Fruit fly (Drosophila melanogaster) whole organism, embryonic: Measurements from ENCODE around the gene swa.
A peak's percentile ranks its signal among the peaks of the same experiment; 100 is the strongest.

Source experiments
- CG10274 ChIP-seq: fragments of 200-800 bp; sonication (Bioruptor generic); optimal IDR thresholded peaks from 3 replicates; lab custom pipeline; 2017; ENCODE audit warnings: missing biosample characterization, mild to moderate bottlenecking, missing genetic modification characterization
- CG10543 ChIP-seq: fragments of 200-800 bp; sonication (Bioruptor generic); optimal IDR thresholded peaks from 3 replicates; lab custom pipeline; 2017; ENCODE audit warnings: missing biosample characterization, mild to moderate bottlenecking, missing genetic modification characterization, moderate library complexity
- CG11085 ChIP-seq: fragments of 200-800 bp; sonication (Bioruptor generic); IDR thresholded peaks from 2 replicates; pipeline ENCODE4 v1.3.6; 2022; ENCODE audit warnings: missing biosample characterization, missing genetic modification characterization
- CG11247 ChIP-seq: fragments of 200-800 bp; sonication (Bioruptor generic); IDR thresholded peaks from 2 replicates; pipeline ENCODE4 v1.3.6; 2022; ENCODE audit warnings: missing biosample characterization, missing genetic modification characterization
- CG11398 ChIP-seq: fragments of 200-800 bp; sonication (Bioruptor generic); optimal IDR thresholded peaks from 2 replicates; lab custom pipeline; 2016; ENCODE audit warnings: missing biosample characterization, missing genetic modification characterization
- CG11723 ChIP-seq: fragments of 200-800 bp; sonication (Bioruptor generic); optimal IDR thresholded peaks from 2 replicates; lab custom pipeline; 2017; ENCODE audit warnings: missing biosample characterization, mild to moderate bottlenecking, missing genetic modification characterization
- CG12155 ChIP-seq: fragments of 200-800 bp; sonication (Bioruptor generic); optimal IDR thresholded peaks from 3 replicates; lab custom pipeline; 2016; ENCODE audit warnings: missing biosample characterization, missing genetic modification characterization
- CG14441 ChIP-seq: fragments of 200-800 bp; sonication (Bioruptor generic); IDR thresholded peaks from 2 replicates; pipeline ENCODE4 v1.3.6; 2022; ENCODE audit warnings: missing biosample characterization, missing genetic modification characterization
- CG15011 ChIP-seq: fragments of 200-800 bp; sonication (Bioruptor generic); optimal IDR thresholded peaks from 3 replicates; lab custom pipeline; 2018; ENCODE audit warnings: missing biosample characterization, mild to moderate bottlenecking, missing genetic modification characterization
- CG15269 ChIP-seq: fragments of 200-800 bp; sonication (Bioruptor generic); optimal IDR thresholded peaks from 2 replicates; lab custom pipeline; 2018; ENCODE audit warnings: missing biosample characterization, mild to moderate bottlenecking, missing genetic modification characterization, moderate library complexity
- CG17361 ChIP-seq: fragments of 200-800 bp; sonication (Bioruptor generic); IDR thresholded peaks from 3 replicates; pipeline ENCODE4 v1.3.6; 2022; ENCODE audit warnings: missing biosample characterization, missing genetic modification characterization
- CG32532 ChIP-seq: fragments of 200-800 bp; sonication (Bioruptor generic); IDR thresholded peaks from 2 replicates; pipeline ENCODE4 v1.3.6; 2022; ENCODE audit warnings: missing biosample characterization, missing genetic modification characterization
- CG34376 ChIP-seq: fragments of 200-800 bp; sonication (Bioruptor generic); optimal IDR thresholded peaks from 2 replicates; lab custom pipeline; 2018; ENCODE audit warnings: missing biosample characterization, mild to moderate bottlenecking, missing genetic modification characterization
- CG3838 ChIP-seq: fragments of 200-800 bp; sonication (Bioruptor generic); optimal IDR thresholded peaks from 3 replicates; lab custom pipeline; 2016; ENCODE audit warnings: missing biosample characterization, missing genetic modification characterization
- CG4328 ChIP-seq: fragments of 200-800 bp; sonication (Bioruptor generic); optimal IDR thresholded peaks from 3 replicates; lab custom pipeline; 2017; ENCODE audit warnings: missing biosample characterization, missing genetic modification reagents, missing genetic modification characterization
- CG5180 ChIP-seq: fragments of 200-800 bp; sonication (Bioruptor generic); optimal IDR thresholded peaks from 3 replicates; lab custom pipeline; 2017; ENCODE audit warnings: missing biosample characterization, missing genetic modification characterization, mild to moderate bottlenecking, moderate library complexity, missing genetic modification reagents
- CG5245 ChIP-seq: fragments of 200-800 bp; sonication (Bioruptor generic); optimal IDR thresholded peaks from 3 replicates; lab custom pipeline; 2016; ENCODE audit warnings: missing biosample characterization, missing genetic modification characterization
- CG6813 ChIP-seq: fragments of 200-800 bp; sonication (Bioruptor generic); optimal IDR thresholded peaks from 2 replicates; lab custom pipeline; 2017; ENCODE audit warnings: missing biosample characterization, missing genetic modification characterization, mild to moderate bottlenecking, moderate library complexity, missing genetic modification reagents
- CG8924 ChIP-seq: fragments of 200-800 bp; optimal IDR thresholded peaks from 3 replicates; lab custom pipeline; 2019; ENCODE audit warnings: missing biosample characterization, mild to moderate bottlenecking, missing genetic modification characterization, moderate library complexity
- CrebB ChIP-seq: fragments of 200-800 bp; sonication (Bioruptor generic); optimal IDR thresholded peaks from 3 replicates; lab custom pipeline; 2018; ENCODE audit warnings: missing biosample characterization, mild to moderate bottlenecking, missing genetic modification characterization
- D19B ChIP-seq: fragments of 200-800 bp; sonication (Bioruptor generic); optimal IDR thresholded peaks from 2 replicates; lab custom pipeline; 2017; ENCODE audit warnings: missing biosample characterization, mild to moderate bottlenecking, missing genetic modification characterization
- Dbx ChIP-seq: fragments of 200-800 bp; sonication (Bioruptor generic); IDR thresholded peaks from 3 replicates; pipeline ENCODE4 v1.3.6; 2022; ENCODE audit warnings: missing biosample characterization, missing genetic modification characterization
- E2f1 ChIP-seq: fragments of 200-800 bp; sonication (Bioruptor generic); IDR thresholded peaks from 2 replicates; pipeline ENCODE4 v1.3.6; 2022; ENCODE audit warnings: missing biosample characterization, missing genetic modification characterization
- HLHmδ ChIP-seq: fragments of 200-800 bp; sonication (Bioruptor generic); optimal IDR thresholded peaks from 2 replicates; lab custom pipeline; 2018; ENCODE audit warnings: missing biosample characterization, mild to moderate bottlenecking, missing genetic modification characterization, moderate library complexity
- Hand ChIP-seq: fragments of 200-800 bp; sonication (Bioruptor generic); optimal IDR thresholded peaks from 2 replicates; lab custom pipeline; 2017; ENCODE audit warnings: mild to moderate bottlenecking, missing biosample characterization, missing genetic modification reagents, missing genetic modification characterization
- Hr39 ChIP-seq: fragments of >200 bp; optimal IDR thresholded peaks from 2 replicates; lab custom pipeline; 2017
- Hsf ChIP-seq: fragments of 200-800 bp; sonication (Bioruptor generic); optimal IDR thresholded peaks from 3 replicates; lab custom pipeline; 2016; ENCODE audit warnings: missing biosample characterization, missing genetic modification characterization
- Lim3 ChIP-seq: fragments of 200-800 bp; sonication (Bioruptor generic); IDR thresholded peaks from 2 replicates; pipeline ENCODE4 v1.3.6; 2022; ENCODE audit warnings: missing biosample characterization, missing genetic modification characterization
- Neu2 ChIP-seq: fragments of 200-800 bp; sonication (Bioruptor generic); optimal IDR thresholded peaks from 3 replicates; lab custom pipeline; 2016; ENCODE audit warnings: missing biosample characterization, missing genetic modification characterization, borderline replicate concordance
- Pdp1 ChIP-seq, 2 experiments: fragments of 200-800 bp; sonication (Bioruptor generic); optimal IDR thresholded peaks; 3 replicates each; lab custom pipeline; 2016; ENCODE audit warnings: missing biosample characterization in 2 of 2, missing genetic modification characterization in 2 of 2, mild to moderate bottlenecking in 1 of 2, moderate library complexity in 1 of 2
- Ssrp ChIP-seq: fragments of 200-800 bp; sonication (Bioruptor generic); optimal IDR thresholded peaks from 2 replicates; lab custom pipeline; 2018; ENCODE audit warnings: missing biosample characterization, mild to moderate bottlenecking, missing genetic modification characterization, moderate library complexity
- Xrp1 ChIP-seq: fragments of 200-800 bp; sonication (Bioruptor generic); IDR thresholded peaks from 2 replicates; pipeline ENCODE4 v1.3.6; 2022; ENCODE audit warnings: missing biosample characterization, missing genetic modification characterization
- YL-1 ChIP-seq: fragments of 200-800 bp; sonication (Bioruptor generic); optimal IDR thresholded peaks from 3 replicates; lab custom pipeline; 2017; ENCODE audit warnings: missing biosample characterization, mild to moderate bottlenecking, missing genetic modification characterization
- ac ChIP-seq: fragments of 200-800 bp; sonication (Bioruptor generic); optimal IDR thresholded peaks from 3 replicates; lab custom pipeline; 2017; ENCODE audit warnings: missing biosample characterization, mild to moderate bottlenecking, missing genetic modification characterization
- br ChIP-seq: fragments of >200 bp; optimal IDR thresholded peaks from 2 replicates; lab custom pipeline; 2017
- danr ChIP-seq: fragments of 200-800 bp; sonication (Bioruptor generic); IDR thresholded peaks from 2 replicates; pipeline ENCODE4 v1.3.6; 2022; ENCODE audit warnings: missing biosample characterization, missing genetic modification characterization
- gce ChIP-seq: fragments of 200-800 bp; sonication (Bioruptor generic); IDR thresholded peaks from 3 replicates; pipeline ENCODE4 v1.3.6; 2022; ENCODE audit warnings: missing biosample characterization, missing genetic modification characterization
- gro ChIP-seq: fragments of 200-800 bp; sonication (Bioruptor generic); optimal IDR thresholded peaks from 2 replicates; lab custom pipeline; 2016; ENCODE audit warnings: missing biosample characterization, missing genetic modification characterization
- gsb ChIP-seq: fragments of 200-800 bp; sonication (Bioruptor generic); IDR thresholded peaks from 2 replicates; pipeline ENCODE4 v1.3.6; 2022; ENCODE audit warnings: missing biosample characterization, missing genetic modification characterization
- ham ChIP-seq: fragments of 200-800 bp; sonication (Bioruptor generic); IDR thresholded peaks from 2 replicates; pipeline ENCODE4 v1.3.6; 2022; ENCODE audit warnings: missing biosample characterization, missing genetic modification characterization
- kni ChIP-seq: fragments of 200-800 bp; sonication (Bioruptor generic); optimal IDR thresholded peaks from 3 replicates; lab custom pipeline; 2017; ENCODE audit warnings: mild to moderate bottlenecking, missing biosample characterization, missing genetic modification reagents, missing genetic modification characterization
- knrl ChIP-seq: fragments of 200-800 bp; sonication (Bioruptor generic); IDR thresholded peaks from 3 replicates; pipeline ENCODE4 v1.3.6; 2022; ENCODE audit warnings: missing biosample characterization, missing genetic modification characterization; ENCODE audit not compliant: partially characterized antibody
- nerfin-2 ChIP-seq: fragments of 200-800 bp; sonication (Bioruptor generic); IDR thresholded peaks from 2 replicates; pipeline ENCODE4 v1.3.6; 2022; ENCODE audit warnings: missing biosample characterization, missing genetic modification characterization; ENCODE audit not compliant: partially characterized antibody
- prd ChIP-seq, 3 experiments: fragments of >200 bp in 2 of 3; fragments of 200-800 bp in 1 of 3; sonication (Bioruptor generic) in 1 of 3; optimal IDR thresholded peaks in 2 of 3; IDR thresholded peaks in 1 of 3; 2 replicates in 2 of 3; 3 replicates in 1 of 3; pipeline versions ENCODE4 v1.3.6 to Lab custom; 2017 to 2022; ENCODE audit warnings: missing biosample characterization in 1 of 3, missing genetic modification characterization in 1 of 3
- salm ChIP-seq: fragments of 200-800 bp; sonication (Bioruptor generic); optimal IDR thresholded peaks from 2 replicates; lab custom pipeline; 2018; ENCODE audit warnings: missing biosample characterization, mild to moderate bottlenecking, missing genetic modification characterization
- slp2 ChIP-seq: fragments of 200-800 bp; sonication (Bioruptor generic); optimal IDR thresholded peaks from 2 replicates; lab custom pipeline; 2016; ENCODE audit warnings: missing biosample characterization, missing genetic modification characterization
- sug ChIP-seq: fragments of 200-800 bp; optimal IDR thresholded peaks from 2 replicates; lab custom pipeline; 2019; ENCODE audit warnings: missing biosample characterization, mild to moderate bottlenecking, missing genetic modification characterization, moderate library complexity
- tll ChIP-seq, 2 experiments: fragments of 200-800 bp in 1 of 2; fragments of >200 bp in 1 of 2; sonication (Bioruptor generic) in 1 of 2; optimal IDR thresholded peaks; 2 replicates each; lab custom pipeline; 2017 to 2019; ENCODE audit warnings: missing biosample characterization in 2 of 2, missing genetic modification characterization in 2 of 2, mild to moderate bottlenecking in 1 of 2, moderate library complexity in 1 of 2
- toy ChIP-seq: fragments of 200-800 bp; sonication (Bioruptor generic); IDR thresholded peaks from 2 replicates; pipeline ENCODE4 v1.3.6; 2022; ENCODE audit warnings: missing biosample characterization, missing genetic modification characterization

The swa gene

DNA sequence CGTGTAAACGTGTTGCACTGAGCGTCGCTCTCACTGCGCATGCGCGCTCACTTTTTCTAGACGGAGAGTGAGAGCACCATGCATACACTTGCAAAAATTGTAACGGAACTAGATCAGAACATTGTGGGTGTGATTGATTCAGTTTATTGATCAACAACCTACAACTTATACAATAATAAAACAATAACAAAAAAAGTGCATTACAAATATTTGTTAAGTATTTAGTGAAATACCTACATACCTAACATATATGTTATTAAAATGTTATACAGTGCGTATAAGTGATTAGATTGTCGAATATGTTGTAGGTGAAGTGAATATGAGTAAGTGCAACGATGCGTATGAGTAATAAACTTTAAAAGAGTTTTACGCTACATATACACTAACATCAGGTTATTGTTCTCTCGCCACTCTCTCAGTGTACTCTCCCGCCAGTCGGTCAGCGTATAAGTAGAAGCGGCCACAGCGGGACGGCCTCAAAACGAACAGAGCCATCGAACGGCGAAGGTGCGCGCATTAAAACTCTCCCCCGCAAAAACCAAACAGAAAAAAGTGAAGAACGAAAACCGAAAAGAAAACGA, 35.0 kb downstream of the swa start, which contains the start of gene CG42240 (continued):
- TF ChIP-seq ham (GFP tag; lab: Robert Waterston, UW) (no peak), gsb (GFP tag; lab: Robert Waterston, UW) (0 out of 2 replicates have a peak, but pooled peaks have one; percentile 61), CG14441 (GFP tag; lab: Robert Waterston, UW) (peak; percentile 72), Ssrp (tag; lab: Kevin White, UChicago) (peak; percentile 89), CG12155 (GFP tag; lab: Kevin White, UChicago) (peak; percentile 75), CG11247 (GFP tag; lab: Robert Waterston, UW) (peak; percentile 45; the same call in 1 of the 2 replicates), YL-1 (GFP tag; lab: Kevin White, UChicago) (peak; percentile 82), ac (GFP tag; lab: Kevin White, UChicago) (peak; percentile 45), CrebB (tag; lab: Kevin White, UChicago) (peak; percentile 80), Xrp1 (GFP tag; lab: Robert Waterston, UW) (peak; percentile 83), CG4328 (peak; percentile 90), CG10274 (GFP tag; lab: Kevin White, UChicago) (peak; percentile 86), Pdp1 (GFP tag; optimal IDR thresholded peaks at IDR 0.05; lab: Kevin White, UChicago) (peak; percentile 81 to 82), Neu2 (GFP tag; lab: Kevin White, UChicago) (no peak), CG17361 (peak; percentile 98), CG11723 (peak; percentile 88), Hand (GFP tag; lab: Kevin White, UChicago) (peak; percentile 88), tll (GFP tag; optimal IDR thresholded peaks at IDR 0.05; lab: Kevin White, UChicago) (peak in 1 of 2 experiments; percentile 14), CG6813 (GFP tag; lab: Kevin White, UChicago) (peak; percentile 84), CG15269 (tag; lab: Kevin White, UChicago) (peak; percentile 92), Hsf (GFP tag; lab: Kevin White, UChicago) (peak; percentile 87), gce (GFP tag; lab: Robert Waterston, UW) (0 out of 3 replicates have a peak, but pooled peaks have one; percentile 10), danr (GFP tag; lab: Robert Waterston, UW) (peak; percentile 71), CG5180 (GFP tag; lab: Kevin White, UChicago) (peak; percentile 82), knrl (no peak), Hr39 (lab: Kevin White, UChicago) (no peak), prd (optimal IDR thresholded peaks at IDR 0.05; lab: Kevin White, UChicago) (no peak), prd (GFP tag; IDR thresholded peaks at IDR 0.05; lab: Robert Waterston, UW) (peak; percentile 79), salm (tag; lab: Kevin White, UChicago) (peak; percentile 83), CG10543 (GFP tag; lab: Kevin White, UChicago) (peak; percentile 79), HLHmδ (GFP tag; lab: Kevin White, UChicago) (no peak), CG8924 (tag; lab: Kevin White, UChicago) (peak; percentile 95), CG15011 (GFP tag; lab: Kevin White, UChicago) (peak; percentile 88), br (no peak), kni (peak; percentile 77), nerfin-2 (no peak), CG3838 (GFP tag; lab: Kevin White, UChicago) (peak; percentile 52), gro (peak; percentile 3), slp2 (GFP tag; lab: Kevin White, UChicago) (peak; percentile 80), Dbx (GFP tag; lab: Robert Waterston, UW) (0 out of 3 replicates have a peak, but pooled peaks have one; percentile 33), sug (tag; lab: Kevin White, UChicago) (peak; percentile 87), CG34376 (GFP tag; lab: Kevin White, UChicago) (peak; percentile 87), CG32532 (GFP tag; lab: Robert Waterston, UW) (peak; percentile 63; the same call in 1 of the 2 replicates), Lim3 (GFP tag; lab: Robert Waterston, UW) (peak; percentile 46; the same call in 1 of the 2 replicates), toy (0 out of 2 replicates have a peak, but pooled peaks have one; percentile 8), CG11085 (0 out of 2 replicates have a peak, but pooled peaks have one; percentile 40), CG5245 (peak; percentile 77), CG11398 (GFP tag; lab: Kevin White, UChicago) (peak; percentile 54), E2f1 (GFP tag; lab: Robert Waterston, UW) (peak; percentile 76), D19B (GFP tag; lab: Kevin White, UChicago) (peak; percentile 77)
